Fruit fly (Drosophila melanogaster) whole organism, embryonic: Measurements from ENCODE around the gene CG10750.

Experiments used
- ATbp ChIP-seq: fragments of 200-800 bp; sonication (Bioruptor generic); optimal IDR thresholded peaks from 2 replicates; lab custom pipeline; 2017; ENCODE audit warnings: missing biosample characterization, mild to moderate bottlenecking, missing genetic modification characterization, missing genetic modification reagents
- Abd-B ChIP-seq: fragments of 200-800 bp; sonication (Bioruptor generic); optimal IDR thresholded peaks from 2 replicates; lab custom pipeline; 2018; ENCODE audit warnings: missing biosample characterization, mild to moderate bottlenecking, missing genetic modification characterization, moderate library complexity
- Atf6 ChIP-seq: fragments of 200-800 bp; sonication (Bioruptor generic); IDR thresholded peaks from 2 replicates; pipeline ENCODE4 v1.3.6; 2022; ENCODE audit warnings: missing biosample characterization, missing genetic modification characterization
- CG1024 ChIP-seq: fragments of 200-800 bp; sonication (Bioruptor generic); IDR thresholded peaks from 2 replicates; pipeline ENCODE4 v1.3.6; 2022; ENCODE audit warnings: missing biosample characterization, missing genetic modification characterization
- CG10366 ChIP-seq: fragments of 200-800 bp; sonication (Bioruptor generic); IDR thresholded peaks from 2 replicates; pipeline ENCODE4 v1.3.6; 2022; ENCODE audit warnings: missing biosample characterization, missing genetic modification characterization
- CG12219 ChIP-seq: fragments of 200-800 bp; sonication (Bioruptor generic); optimal IDR thresholded peaks from 3 replicates; lab custom pipeline; 2018; ENCODE audit warnings: missing biosample characterization, mild to moderate bottlenecking, missing genetic modification characterization
- CG12391 ChIP-seq: fragments of 200-800 bp; sonication (Bioruptor generic); optimal IDR thresholded peaks from 3 replicates; lab custom pipeline; 2018; ENCODE audit warnings: missing biosample characterization, mild to moderate bottlenecking, missing genetic modification characterization, moderate library complexity
- CG13296 ChIP-seq: fragments of 200-800 bp; sonication (Bioruptor generic); optimal IDR thresholded peaks from 3 replicates; lab custom pipeline; 2018; ENCODE audit warnings: missing biosample characterization, mild to moderate bottlenecking, missing genetic modification characterization
- CG15696 ChIP-seq: fragments of 200-800 bp; sonication (Bioruptor generic); optimal IDR thresholded peaks from 2 replicates; lab custom pipeline; 2019; ENCODE audit warnings: missing biosample characterization, mild to moderate bottlenecking, missing genetic modification characterization, moderate library complexity
- CG17359 ChIP-seq: fragments of 200-800 bp; sonication (Bioruptor generic); optimal IDR thresholded peaks from 3 replicates; lab custom pipeline; 2018; ENCODE audit warnings: missing biosample characterization, mild to moderate bottlenecking, missing genetic modification characterization, moderate library complexity
- CG17385 ChIP-seq: fragments of 200-800 bp; sonication (Bioruptor generic); optimal IDR thresholded peaks from 3 replicates; lab custom pipeline; 2018; ENCODE audit warnings: missing biosample characterization, mild to moderate bottlenecking, missing genetic modification characterization
- CG17829 ChIP-seq: fragments of 200-800 bp; optimal IDR thresholded peaks from 2 replicates; lab custom pipeline; 2019; ENCODE audit warnings: missing biosample characterization, mild to moderate bottlenecking, missing genetic modification characterization, moderate library complexity
- CG2129 ChIP-seq: fragments of 200-800 bp; sonication (Bioruptor generic); IDR thresholded peaks from 2 replicates; pipeline ENCODE4 v1.3.6; 2022; ENCODE audit warnings: missing biosample characterization, missing genetic modification characterization; ENCODE audit not compliant: partially characterized antibody
- CG2678 ChIP-seq: fragments of 200-800 bp; sonication (Bioruptor generic); optimal IDR thresholded peaks from 3 replicates; lab custom pipeline; 2019; ENCODE audit warnings: missing biosample characterization, mild to moderate bottlenecking, missing genetic modification characterization, moderate library complexity
- CG2712 ChIP-seq: fragments of 200-800 bp; optimal IDR thresholded peaks from 3 replicates; lab custom pipeline; 2019; ENCODE audit warnings: missing biosample characterization, mild to moderate bottlenecking, missing genetic modification characterization, moderate library complexity
- CG2889 ChIP-seq: fragments of 200-800 bp; sonication (Bioruptor generic); IDR thresholded peaks from 3 replicates; pipeline ENCODE4 v1.3.6; 2022; ENCODE audit warnings: missing biosample characterization, missing genetic modification characterization
- CG30403 ChIP-seq: fragments of 200-800 bp; sonication (Bioruptor generic); optimal IDR thresholded peaks from 3 replicates; lab custom pipeline; 2016; ENCODE audit warnings: missing biosample characterization, missing genetic modification characterization
- CG3065 ChIP-seq: fragments of 200-800 bp; sonication (Bioruptor generic); optimal IDR thresholded peaks from 2 replicates; lab custom pipeline; 2016; ENCODE audit warnings: missing biosample characterization, missing genetic modification characterization
- CG4854 ChIP-seq: fragments of 200-800 bp; sonication (Bioruptor generic); optimal IDR thresholded peaks from 2 replicates; lab custom pipeline; 2016; ENCODE audit warnings: missing biosample characterization, missing genetic modification characterization, inconsistent platforms
- CG5245 ChIP-seq: fragments of 200-800 bp; sonication (Bioruptor generic); optimal IDR thresholded peaks from 3 replicates; lab custom pipeline; 2016; ENCODE audit warnings: missing biosample characterization, missing genetic modification characterization
- CG6254 ChIP-seq: fragments of 200-800 bp; sonication (Bioruptor generic); optimal IDR thresholded peaks from 3 replicates; lab custom pipeline; 2017; ENCODE audit warnings: mild to moderate bottlenecking, missing biosample characterization, missing genetic modification reagents, missing genetic modification characterization
- CG7556 ChIP-seq: fragments of 200-800 bp; sonication (Bioruptor generic); optimal IDR thresholded peaks from 2 replicates; lab custom pipeline; 2017; ENCODE audit warnings: missing biosample characterization, mild to moderate bottlenecking, missing genetic modification characterization
- CG8924 ChIP-seq: fragments of 200-800 bp; optimal IDR thresholded peaks from 3 replicates; lab custom pipeline; 2019; ENCODE audit warnings: missing biosample characterization, mild to moderate bottlenecking, missing genetic modification characterization, moderate library complexity
- CG8944 ChIP-seq: fragments of 200-800 bp; sonication (Bioruptor generic); optimal IDR thresholded peaks from 3 replicates; lab custom pipeline; 2016; ENCODE audit warnings: missing biosample characterization, missing genetic modification characterization
- Drgx ChIP-seq: fragments of 200-800 bp; sonication (Bioruptor generic); IDR thresholded peaks from 2 replicates; pipeline ENCODE4 v1.3.6; 2022; ENCODE audit warnings: missing biosample characterization, missing genetic modification characterization
- H2.0 ChIP-seq: fragments of 200-800 bp; sonication (Bioruptor generic); IDR thresholded peaks from 2 replicates; pipeline ENCODE4 v1.3.6; 2022; ENCODE audit warnings: missing biosample characterization, missing genetic modification characterization
- HLH54F ChIP-seq: fragments of 200-800 bp; sonication (Bioruptor generic); optimal IDR thresholded peaks from 3 replicates; lab custom pipeline; 2016; ENCODE audit warnings: missing biosample characterization, missing genetic modification characterization
- Hmr ChIP-seq: fragments of 200-800 bp; sonication (Bioruptor generic); optimal IDR thresholded peaks from 3 replicates; lab custom pipeline; 2017; ENCODE audit warnings: mild to moderate bottlenecking, missing biosample characterization, missing genetic modification reagents, missing genetic modification characterization
- Hr39 ChIP-seq: fragments of >200 bp; optimal IDR thresholded peaks from 2 replicates; lab custom pipeline; 2017
- Jarid2 ChIP-seq: fragments of 200-800 bp; sonication (Bioruptor generic); optimal IDR thresholded peaks from 3 replicates; lab custom pipeline; 2017; ENCODE audit warnings: mild to moderate bottlenecking, missing biosample characterization, missing genetic modification reagents, missing genetic modification characterization
- NfI ChIP-seq: fragments of 200-800 bp; sonication (Bioruptor generic); optimal IDR thresholded peaks from 3 replicates; lab custom pipeline; 2018; ENCODE audit warnings: missing biosample characterization, mild to moderate bottlenecking, missing genetic modification characterization, moderate library complexity
- Oli ChIP-seq: fragments of 200-800 bp; sonication (Bioruptor generic); optimal IDR thresholded peaks from 2 replicates; lab custom pipeline; 2018; ENCODE audit warnings: missing biosample characterization, mild to moderate bottlenecking, missing genetic modification characterization, moderate library complexity
- Ptx1 ChIP-seq: fragments of 200-800 bp; sonication (Bioruptor generic); IDR thresholded peaks from 2 replicates; pipeline ENCODE4 v1.3.6; 2022; ENCODE audit warnings: missing biosample characterization, missing genetic modification characterization
- Rfx ChIP-seq: fragments of 200-800 bp; sonication (Bioruptor generic); IDR thresholded peaks from 2 replicates; pipeline ENCODE4 v1.3.6; 2022; ENCODE audit warnings: missing biosample characterization, missing genetic modification characterization
- danr ChIP-seq: fragments of 200-800 bp; sonication (Bioruptor generic); IDR thresholded peaks from 2 replicates; pipeline ENCODE4 v1.3.6; 2022; ENCODE audit warnings: missing biosample characterization, missing genetic modification characterization
- dpn ChIP-seq, 2 experiments: fragments of 200-800 bp; sonication (Bioruptor generic); optimal IDR thresholded peaks; 3 replicates each; lab custom pipeline; 2016; ENCODE audit warnings: missing biosample characterization in 2 of 2, missing genetic modification characterization in 2 of 2
- gce ChIP-seq: fragments of 200-800 bp; sonication (Bioruptor generic); IDR thresholded peaks from 3 replicates; pipeline ENCODE4 v1.3.6; 2022; ENCODE audit warnings: missing biosample characterization, missing genetic modification characterization
- gsb-n ChIP-seq: fragments of 200-800 bp; sonication (Bioruptor generic); optimal IDR thresholded peaks from 3 replicates; lab custom pipeline; 2018; ENCODE audit warnings: missing biosample characterization, mild to moderate bottlenecking, missing genetic modification characterization
- jing ChIP-seq: fragments of 200-800 bp; sonication (Bioruptor generic); optimal IDR thresholded peaks from 2 replicates; lab custom pipeline; 2018; ENCODE audit warnings: missing biosample characterization, mild to moderate bottlenecking, missing genetic modification characterization
- klu ChIP-seq: fragments of 200-800 bp; sonication (Bioruptor generic); IDR thresholded peaks from 2 replicates; pipeline ENCODE4 v1.3.6; 2022; ENCODE audit warnings: missing biosample characterization, missing genetic modification characterization
- lab ChIP-seq: fragments of 200-800 bp; sonication (Bioruptor generic); optimal IDR thresholded peaks from 3 replicates; lab custom pipeline; 2017; ENCODE audit warnings: missing biosample characterization, missing genetic modification characterization, mild to moderate bottlenecking, moderate library complexity, missing genetic modification reagents
- lmd ChIP-seq: fragments of 200-800 bp; sonication (Bioruptor generic); IDR thresholded peaks from 2 replicates; pipeline ENCODE4 v1.3.6; 2022; ENCODE audit warnings: missing biosample characterization, missing genetic modification characterization
- oc ChIP-seq: fragments of 200-800 bp; sonication (Bioruptor generic); optimal IDR thresholded peaks from 2 replicates; lab custom pipeline; 2018; ENCODE audit warnings: missing biosample characterization, mild to moderate bottlenecking, missing genetic modification characterization, moderate library complexity
- phol ChIP-seq: fragments of 200-800 bp; sonication (Bioruptor generic); optimal IDR thresholded peaks from 3 replicates; lab custom pipeline; 2018; ENCODE audit warnings: missing biosample characterization, mild to moderate bottlenecking, missing genetic modification characterization, moderate library complexity
- sens ChIP-seq: fragments of 200-800 bp; sonication (Bioruptor generic); peaks from one replicate; lab custom pipeline; 2016; ENCODE audit warnings: missing biosample characterization, missing genetic modification characterization
- sisA ChIP-seq: fragments of 200-800 bp; sonication (Bioruptor generic); IDR thresholded peaks from 2 replicates; pipeline ENCODE4 v1.3.6; 2022; ENCODE audit warnings: missing biosample characterization, missing genetic modification characterization
- sob ChIP-seq: fragments of 200-800 bp; sonication (Bioruptor generic); IDR thresholded peaks from 2 replicates; pipeline ENCODE4 v1.3.6; 2022; ENCODE audit warnings: missing biosample characterization, missing genetic modification characterization
- sr ChIP-seq: fragments of 200-800 bp; sonication (Bioruptor generic); IDR thresholded peaks from 3 replicates; pipeline ENCODE4 v1.3.6; 2022; ENCODE audit warnings: missing biosample characterization, missing genetic modification characterization
- tin ChIP-seq: fragments of 200-800 bp; sonication (Bioruptor generic); optimal IDR thresholded peaks from 3 replicates; lab custom pipeline; 2016; ENCODE audit warnings: missing biosample characterization, missing genetic modification characterization
- unpg ChIP-seq: fragments of 200-800 bp; sonication (Bioruptor generic); optimal IDR thresholded peaks from 3 replicates; lab custom pipeline; 2018; ENCODE audit warnings: missing biosample characterization, mild to moderate bottlenecking, missing genetic modification characterization, moderate library complexity

CG10750 gene

DNA sequence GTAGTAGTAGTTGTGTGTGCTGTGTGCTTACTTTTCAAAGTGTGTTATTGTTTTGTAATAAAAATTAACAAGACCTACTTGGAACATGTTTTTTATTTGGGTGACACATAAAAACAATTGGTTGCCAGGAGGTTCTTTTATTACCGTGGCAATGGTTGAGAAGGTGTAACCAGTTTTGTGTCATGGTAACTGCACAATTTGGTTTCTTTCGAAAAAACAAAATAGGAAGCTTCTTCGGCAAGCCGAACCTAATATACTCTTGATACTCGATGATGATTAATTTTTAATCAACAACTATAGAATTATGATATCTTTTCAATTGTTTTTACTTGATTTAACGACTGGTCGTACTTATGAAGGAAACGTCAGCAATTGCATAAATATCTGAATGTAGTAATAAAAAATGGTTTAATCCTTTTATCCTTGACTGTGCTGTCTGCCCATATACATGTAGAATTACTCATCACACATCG lies at the start of gene CG10750, which contains the start of gene CG17564:
Gene CG10750, plus strand, starts transcription at position 423 of the 473 bp plus-strand sequence.
Gene CG17564, minus strand, starts transcription at position 101 of the 473 bp plus-strand sequence.
- TF ChIP-seq Rfx (GFP tag; lab: Robert Waterston, UW) (no peak), Jarid2 (GFP tag; lab: Kevin White, UChicago) (no peak), CG5245 (GFP tag; lab: Kevin White, UChicago) (no peak), CG10366 (no peak), sisA (GFP tag; lab: Robert Waterston, UW) (no peak), klu (GFP tag; lab: Robert Waterston, UW) (no peak), danr (GFP tag; lab: Robert Waterston, UW) (no peak), gce (GFP tag; lab: Robert Waterston, UW) (no peak), tin (GFP tag; lab: Kevin White, UChicago) (no peak), CG3065 (GFP tag; lab: Kevin White, UChicago) (no peak), HLH54F (GFP tag; lab: Kevin White, UChicago) (no peak), CG12391 (tag; lab: Kevin White, UChicago) (no peak)

DNA sequence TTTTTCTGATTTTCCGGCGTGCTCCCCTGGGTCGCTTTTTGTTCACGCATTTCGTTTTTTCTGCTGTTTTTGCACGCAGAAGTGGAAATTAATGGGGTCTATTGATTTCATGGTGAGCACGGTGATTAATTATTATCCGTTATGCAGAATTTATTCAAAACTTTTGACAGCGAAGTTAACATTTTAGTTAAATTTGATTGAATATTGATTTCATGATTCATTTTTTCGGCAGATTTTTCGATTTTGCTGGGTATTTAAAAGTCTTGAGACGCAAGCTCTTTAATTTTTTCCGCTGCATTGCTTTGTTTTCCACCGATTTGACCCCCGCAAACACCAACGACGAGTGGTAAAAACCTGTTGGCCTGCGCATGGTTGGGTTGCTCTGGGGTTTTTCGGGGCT lies 47.6 kb upstream of the CG10750 start:
- peak in 1 of 2 experiments; percentile 39 for TF ChIP-seq dpn (GFP tag; optimal IDR thresholded peaks at IDR 0.05; lab: Kevin White, UChicago)
- TF ChIP-seq CG12219: peak; percentile 28
- TF ChIP-seq jing: peak; percentile 17
- TF ChIP-seq gsb-n: peak; percentile 55
- TF ChIP-seq unpg (GFP tag; lab: Kevin White, UChicago): peak; percentile 51
- TF ChIP-seq phol: peak; percentile 7
- peak; percentile 59 for TF ChIP-seq Oli (tag; lab: Kevin White, UChicago)
- TF ChIP-seq CG4854: no peak
- TF ChIP-seq sr (GFP tag; lab: Robert Waterston, UW): no peak
- TF ChIP-seq CG30403 (GFP tag; lab: Kevin White, UChicago): peak; percentile 26
- TF ChIP-seq CG7556: peak; percentile 31
- TF ChIP-seq sob (GFP tag; lab: Robert Waterston, UW): peak; percentile 46; the same call in 1 of the 2 replicates
- TF ChIP-seq CG8924 (tag; lab: Kevin White, UChicago): peak; percentile 31
- no peak for TF ChIP-seq CG17829 (tag; lab: Kevin White, UChicago)
- TF ChIP-seq lmd: peak; percentile 60
- TF ChIP-seq CG2129 (GFP tag; lab: Robert Waterston, UW): no peak
- TF ChIP-seq CG2678 (tag; lab: Kevin White, UChicago): peak; percentile 25
- peak; percentile 24; the same call in 1 of the 2 replicates for TF ChIP-seq H2.0 (GFP tag; lab: Robert Waterston, UW)
- TF ChIP-seq CG17359: peak; percentile 31
- peak; percentile 7 for TF ChIP-seq CG8944 (GFP tag; lab: Kevin White, UChicago)
- TF ChIP-seq CG15696 (tag; lab: Kevin White, UChicago): no peak
- TF ChIP-seq ATbp (GFP tag; lab: Kevin White, UChicago): peak; percentile 33
- TF ChIP-seq NfI: peak; percentile 25
- TF ChIP-seq oc (tag; lab: Kevin White, UChicago): peak; percentile 34
- no peak for TF ChIP-seq CG6254 (GFP tag; lab: Kevin White, UChicago)
- peak; percentile 24 for TF ChIP-seq lab
- no peak; the same call in 1 of the 2 replicates for TF ChIP-seq Atf6
- TF ChIP-seq CG1024 (GFP tag; lab: Robert Waterston, UW): 0 out of 2 replicates have a peak, but pooled peaks have one; percentile 22
- TF ChIP-seq Ptx1 (GFP tag; lab: Robert Waterston, UW): peak; percentile 76
- TF ChIP-seq CG2712: peak; percentile 11
- no peak for TF ChIP-seq Hr39 (lab: Kevin White, UChicago)
- TF ChIP-seq Hmr (GFP tag; lab: Kevin White, UChicago): peak; percentile 23
- peak; percentile 76 for TF ChIP-seq Drgx (GFP tag; lab: Robert Waterston, UW)
- no peak for TF ChIP-seq CG2889 (GFP tag; lab: Robert Waterston, UW)
- peak; percentile 74 for TF ChIP-seq sens (GFP tag; lab: Kevin White, UChicago)
- no peak for TF ChIP-seq CG13296 (GFP tag; lab: Kevin White, UChicago)
- TF ChIP-seq CG17385 (GFP tag; lab: Kevin White, UChicago): peak; percentile 30
- peak; percentile 33 for TF ChIP-seq Abd-B
